Worm (Caenorhabditis elegans): ENCODE data around the gene C17H12.6.

DNA sequence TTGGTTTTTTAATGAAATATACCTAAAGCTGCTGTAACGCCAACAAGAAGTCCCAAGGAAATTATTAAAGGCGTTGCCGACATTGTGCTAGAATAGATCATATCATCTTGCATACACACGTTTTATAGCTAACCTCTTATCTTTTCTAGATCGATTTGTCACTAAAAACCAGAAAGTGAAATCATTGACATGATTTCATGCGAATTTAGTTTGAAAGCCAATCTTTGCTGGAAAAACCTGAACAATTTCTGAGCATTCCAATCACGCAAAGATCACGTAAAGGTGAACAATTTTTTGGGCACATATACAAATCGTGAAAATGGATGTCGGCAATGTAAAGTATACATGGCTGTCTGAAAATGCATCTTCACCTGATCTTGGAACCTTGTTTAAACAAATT lies at the start of gene C17H12.6:
- TF ChIP-seq irx-1 (tag; optimal IDR thresholded peaks at IDR 0.05): no peak
- no peak for TF ChIP-seq sptf-1 (tag; optimal IDR thresholded peaks at IDR 0.05)
- TF ChIP-seq ama-1 (optimal IDR thresholded peaks at IDR 0.05): no peak
- TF ChIP-seq nhr-76 (tag; optimal IDR thresholded peaks at IDR 0.05): no peak
- TF ChIP-seq nhr-77 (tag; optimal IDR thresholded peaks at IDR 0.05): no peak
- TF ChIP-seq unc-62 (GFP tag; optimal IDR thresholded peaks at IDR 0.05): no peak
- TF ChIP-seq nhr-28 (tag; optimal IDR thresholded peaks at IDR 0.05): no peak
- no peak for TF ChIP-seq pag-3 (tag; optimal IDR thresholded peaks at IDR 0.05; ENCODE audit: borderline replicate concordance, insufficient read depth)
